Worm (Caenorhabditis elegans) whole organism, L4 larva: ENCODE results near the gene bath-1.
"Not testable (repeated sequence)": the region's sequence is repeated elsewhere in the genome, so short reads cannot be mapped to it uniquely, and the experiment has no call there.

Experiments
- F10B5.3 ChIP-seq: sonication (generic microtip); optimal IDR thresholded peaks from 2 replicates; lab custom pipeline; 2016; ENCODE audit warnings: mild to moderate bottlenecking, missing genetic modification characterization, missing compliant biosample characterization
- ZK546.5 ChIP-seq, 2 experiments: sonication (generic microtip); optimal IDR thresholded peaks; 2 replicates each; lab custom pipeline; 2017; ENCODE audit warnings: missing biosample characterization in 2 of 2, missing genetic modification characterization in 2 of 2
- ama-1 ChIP-seq: fragments of 150-350 bp; optimal IDR thresholded peaks from 2 replicates; lab custom pipeline; 2014; ENCODE audit warnings: inconsistent platforms, mixed read lengths
- hlh-30 ChIP-seq: sonication (generic microtip); optimal IDR thresholded peaks from 2 replicates; lab custom pipeline; 2017; ENCODE audit warnings: antibody characterized with exemption, mild to moderate bottlenecking, missing genetic modification characterization, missing compliant biosample characterization; ENCODE audit not compliant: insufficient read depth
- nhr-11 ChIP-seq: fragments of 150-350 bp; optimal IDR thresholded peaks from 2 replicates; lab custom pipeline; 2014; ENCODE audit warnings: missing biosample characterization, missing genetic modification characterization
- nhr-25 ChIP-seq: sonication (generic microtip); optimal IDR thresholded peaks from 2 replicates; lab custom pipeline; 2017; ENCODE audit warnings: missing genetic modification characterization, mild to moderate bottlenecking, missing compliant biosample characterization, antibody characterized with exemption, moderate library complexity, borderline replicate concordance; ENCODE audit not compliant: insufficient read depth
- pqm-1 ChIP-seq: sonication (generic microtip); optimal IDR thresholded peaks from 2 replicates; lab custom pipeline; 2017; ENCODE audit warnings: missing biosample characterization, missing genetic modification characterization
- saeg-2 ChIP-seq: fragments of 200-800 bp; sonication (Bioruptor generic); IDR thresholded peaks from 2 replicates; pipeline ENCODE4 v1.3.6; 2022; ENCODE audit warnings: missing genetic modification reagents, missing genetic modification characterization, missing compliant biosample characterization
- ztf-11 ChIP-seq: fragments of 150-350 bp; optimal IDR thresholded peaks from 2 replicates; lab custom pipeline; 2014; ENCODE audit warnings: missing biosample characterization, missing genetic modification characterization

ce11 chrII:2024652-2025051 is 4.0 kb downstream of the bath-1 start:
- not testable (repeated sequence) for TF ChIP-seq ztf-11 (tag; lab: Kevin White, UChicago); ama-1 (lab: Kevin White, UChicago); hlh-30 (tag; lab: Kevin White, UChicago); nhr-11 (tag; lab: Kevin White, UChicago); pqm-1 (tag; lab: Kevin White, UChicago); F10B5.3 (tag; lab: Kevin White, UChicago); ZK546.5 (tag; optimal IDR thresholded peaks at IDR 0.05; lab: Kevin White, UChicago); saeg-2 (GFP tag; lab: Robert Waterston, UW); nhr-25 (tag; lab: Kevin White, UChicago)
